Worm (Caenorhabditis elegans): ENCODE data around the gene rps-30.

Gene rps-30

ce11 chrV:7730488-7730887 lies 45.9 kb upstream of the rps-30 start (continued):
- TF ChIP-seq efl-3 (GFP tag; optimal IDR thresholded peaks at IDR 0.05) (no peak), nhr-20 (tag; optimal IDR thresholded peaks at IDR 0.05) (peak; percentile 67)

- TF ChIP-seq grh-1 (GFP tag; IDR thresholded peaks at IDR 0.05) (no peak), ama-1 (optimal IDR thresholded peaks at IDR 0.05) (peak; percentile 52)
Measured at ce11 chrV:7733240-7733765, 43.1 kb upstream of the rps-30 start.

- TF ChIP-seq pag-3 (tag; optimal IDR thresholded peaks at IDR 0.05; ENCODE audit: borderline replicate concordance, insufficient read depth) (no peak), nhr-84 (tag; optimal IDR thresholded peaks at IDR 0.05) (no peak), hlh-4 (tag; optimal IDR thresholded peaks at IDR 0.05) (no peak), rnt-1 (tag; optimal IDR thresholded peaks at IDR 0.05) (peak; percentile 63), dpl-1 (GFP tag; optimal IDR thresholded peaks at IDR 0.05) (peak; percentile 92 to 95 (median 93)), unc-130 (tag; optimal IDR thresholded peaks at IDR 0.05) (peak; percentile 13), lin-13 (GFP tag; optimal IDR thresholded peaks at IDR 0.05) (peak; percentile 9), nhr-11 (tag; optimal IDR thresholded peaks at IDR 0.05) (peak; percentile 4), ama-1 (optimal IDR thresholded peaks at IDR 0.05) (no peak), egl-27 (tag; optimal IDR thresholded peaks at IDR 0.05) (no peak), jun-1 (tag; optimal IDR thresholded peaks at IDR 0.05) (peak; percentile 63), ets-5 (GFP tag; IDR thresholded peaks at IDR 0.05) (no peak), isw-1 (GFP tag; IDR thresholded peaks at IDR 0.05) (peak; percentile 56), lir-3 (tag; optimal IDR thresholded peaks at IDR 0.05; ENCODE audit: poor library complexity) (peak; percentile 18), ceh-90 (tag; optimal IDR thresholded peaks at IDR 0.05) (no peak), nhr-47 (tag; optimal IDR thresholded peaks at IDR 0.05) (peak; percentile 68), nhr-71 (tag; optimal IDR thresholded peaks at IDR 0.05) (peak; percentile 78), irx-1 (tag; optimal IDR thresholded peaks at IDR 0.05) (peak; percentile 26), fos-1 (tag; optimal IDR thresholded peaks at IDR 0.05) (peak; percentile 58), skn-1 (tag; optimal IDR thresholded peaks at IDR 0.05) (peak; percentile 91), sox-4 (tag; optimal IDR thresholded peaks at IDR 0.05) (no peak), pax-3 (tag; optimal IDR thresholded peaks at IDR 0.05) (no peak), mep-1 (tag; optimal IDR thresholded peaks at IDR 0.05) (no peak), blmp-1 (tag; optimal IDR thresholded peaks at IDR 0.05) (peak; percentile 60), nhr-20 (tag; optimal IDR thresholded peaks at IDR 0.05) (peak; percentile 57), efl-1 (optimal IDR thresholded peaks at IDR 0.05) (peak; percentile 83 to 96), efl-1 (GFP tag; optimal IDR thresholded peaks at IDR 0.05 in 1 of 2) (peak; percentile 96 to 99), nhr-19 (GFP tag; conservative IDR thresholded peaks at IDR 0.05) (peak; percentile 42), tbx-2 (tag; optimal IDR thresholded peaks at IDR 0.05) (peak; percentile 65), lin-35 (GFP tag; optimal IDR thresholded peaks at IDR 0.05) (peak; percentile 96 to 98), aha-1 (tag; optimal IDR thresholded peaks at IDR 0.05) (no peak), lin-15B (tag; optimal IDR thresholded peaks at IDR 0.05) (peak; percentile 43), C16A3.4 (tag; optimal IDR thresholded peaks at IDR 0.05) (peak; percentile 64), lsy-2 (tag; optimal IDR thresholded peaks at IDR 0.05) (peak; percentile 53 to 85), fkh-8 (tag; optimal IDR thresholded peaks at IDR 0.05) (peak; percentile 52), lin-14 (GFP tag; optimal IDR thresholded peaks at IDR 0.05) (peak; percentile 70), elt-3 (tag; optimal IDR thresholded peaks at IDR 0.05) (peak in 2 of 6 experiments; percentile 15 to 59), sptf-1 (tag; optimal IDR thresholded peaks at IDR 0.05) (no peak), aly-2 (tag; optimal IDR thresholded peaks at IDR 0.05) (peak; percentile 2), unc-30 (tag; optimal IDR thresholded peaks at IDR 0.05) (no peak), lin-39 (tag; optimal IDR thresholded peaks at IDR 0.05) (no peak), efl-3 (GFP tag; optimal IDR thresholded peaks at IDR 0.05) (no peak), unc-86 (tag; optimal IDR thresholded peaks at IDR 0.05) (peak; percentile 58), nhr-77 (tag; optimal IDR thresholded peaks at IDR 0.05) (no peak), dsc-1 (tag; optimal IDR thresholded peaks at IDR 0.05) (peak; percentile 44), ceh-8 (GFP tag; optimal IDR thresholded peaks at IDR 0.05) (no peak), alr-1 (tag; optimal IDR thresholded peaks at IDR 0.05; ENCODE audit: borderline replicate concordance) (no peak), zag-1 (tag; optimal IDR thresholded peaks at IDR 0.05) (no peak)
Measured at ce11 chrV:7734909-7735308, 41.5 kb upstream of the rps-30 start, which contains the start of gene clic-1. clic-1 (minus strand) TSS chrV:7734911.

Data from whole organism, L1 larva.